Fruit fly (Drosophila melanogaster): ENCODE data around the gene snf.

Gene snf

dm6 chrX:5349899-5350575 lies 41.0 kb downstream of the snf start (continued):
- no peak for TF ChIP-seq pita (GFP tag; optimal IDR thresholded peaks at IDR 0.05)
- TF ChIP-seq Dip3 (GFP tag; optimal IDR thresholded peaks at IDR 0.05) = no peak
- TF ChIP-seq ttk (GFP tag; IDR thresholded peaks at IDR 0.05) = 0 out of 2 replicates have a peak, but pooled peaks have one; percentile 28
- no peak for TF ChIP-seq Hr39 (optimal IDR thresholded peaks at IDR 0.05)
- peak in 1 of 2 experiments; percentile 52 for TF ChIP-seq bsh (GFP tag; optimal IDR thresholded peaks at IDR 0.05)
- no peak for TF ChIP-seq CG8290 (GFP tag; optimal IDR thresholded peaks at IDR 0.05)
- peak in 1 of 2 experiments; percentile 55 for TF ChIP-seq CG8290 (tag; optimal IDR thresholded peaks at IDR 0.05)
- no peak for TF ChIP-seq CG34376 (GFP tag; optimal IDR thresholded peaks at IDR 0.05)
- TF ChIP-seq jing (GFP tag; optimal IDR thresholded peaks at IDR 0.05) = no peak
- no peak for TF ChIP-seq pan (optimal IDR thresholded peaks at IDR 0.05)
- no peak for TF ChIP-seq pan (GFP tag; optimal IDR thresholded peaks at IDR 0.05 in 1 of 2, IDR thresholded peaks at IDR 0.05 in 1 of 2)
- no peak for TF ChIP-seq CG7745 (tag; optimal IDR thresholded peaks at IDR 0.05)
- TF ChIP-seq lmd (GFP tag; IDR thresholded peaks at IDR 0.05) = peak; percentile 48
- no peak for TF ChIP-seq Deaf1 (tag; optimal IDR thresholded peaks at IDR 0.05)
- no peak for TF ChIP-seq esg (GFP tag; conservative IDR thresholded peaks at IDR 0.05)
- peak in 1 of 2 experiments; percentile 76 for TF ChIP-seq Dfd (GFP tag; optimal IDR thresholded peaks at IDR 0.05)
- no peak for TF ChIP-seq CG15479 (GFP tag; optimal IDR thresholded peaks at IDR 0.05)
- TF ChIP-seq sisA (GFP tag; IDR thresholded peaks at IDR 0.05) = peak; percentile 63
- TF ChIP-seq lab (GFP tag; optimal IDR thresholded peaks at IDR 0.05) = peak; percentile 23
- TF ChIP-seq NC2β (GFP tag; optimal IDR thresholded peaks at IDR 0.05) = no peak
- TF ChIP-seq Nf-YC (tag; optimal IDR thresholded peaks at IDR 0.05) = no peak
- TF ChIP-seq CG18764 (GFP tag; optimal IDR thresholded peaks at IDR 0.05) = no peak
- no peak for TF ChIP-seq slou (GFP tag; optimal IDR thresholded peaks at IDR 0.05)
- 0 out of 3 replicates have a peak, but pooled peaks have one; percentile 29 for TF ChIP-seq ken (GFP tag; IDR thresholded peaks at IDR 0.05)
- 0 out of 2 replicates have a peak, but pooled peaks have one; percentile 24 for TF ChIP-seq Gsc (GFP tag; IDR thresholded peaks at IDR 0.05)
- no peak for TF ChIP-seq vfl (GFP tag; optimal IDR thresholded peaks at IDR 0.05)
- TF ChIP-seq Ssrp (tag; optimal IDR thresholded peaks at IDR 0.05) = no peak
- 0 out of 3 replicates have a peak, but pooled peaks have one; percentile 46 for TF ChIP-seq CG11456 (GFP tag; IDR thresholded peaks at IDR 0.05)
- peak; percentile 40 for TF ChIP-seq ssp (GFP tag; IDR thresholded peaks at IDR 0.05)
- TF ChIP-seq CG13287 (GFP tag; IDR thresholded peaks at IDR 0.05; ENCODE audit: partially characterized antibody) = no peak
- no peak for TF ChIP-seq Taf1 (GFP tag; IDR thresholded peaks at IDR 0.05)
- peak; percentile 38 for TF ChIP-seq CG2678 (tag; optimal IDR thresholded peaks at IDR 0.05)
- TF ChIP-seq Pdp1 (GFP tag; optimal IDR thresholded peaks at IDR 0.05) = no peak
- TF ChIP-seq CG12071 (GFP tag; optimal IDR thresholded peaks at IDR 0.05) = no peak
- no peak for TF ChIP-seq CG10147 (GFP tag; optimal IDR thresholded peaks at IDR 0.05)
- no peak for TF ChIP-seq bcd (GFP tag; optimal IDR thresholded peaks at IDR 0.05)
- TF ChIP-seq CG10979 (tag; optimal IDR thresholded peaks at IDR 0.05) = peak; percentile 17
- TF ChIP-seq CG17829 (tag; optimal IDR thresholded peaks at IDR 0.05) = no peak
- no peak for TF ChIP-seq Oaz (GFP tag; IDR thresholded peaks at IDR 0.05)
- TF ChIP-seq Gug (GFP tag; IDR thresholded peaks at IDR 0.05) = peak; percentile 41; the same call in 1 of the 4 replicates

- TF ChIP-seq CG16863 (GFP tag; optimal IDR thresholded peaks at IDR 0.05) (no peak), CG15696 (tag; optimal IDR thresholded peaks at IDR 0.05) (no peak), so (GFP tag; IDR thresholded peaks at IDR 0.05) (no peak), lab (GFP tag; optimal IDR thresholded peaks at IDR 0.05) (peak; percentile 22), Xbp1 (GFP tag; optimal IDR thresholded peaks at IDR 0.05) (peak; percentile 10), dmrt99B (tag; optimal IDR thresholded peaks at IDR 0.05) (peak; percentile 43), salm (tag; optimal IDR thresholded peaks at IDR 0.05) (no peak), row (GFP tag; IDR thresholded peaks at IDR 0.05) (peak; percentile 57; the same call in 2 of the 3 replicates), CG8944 (GFP tag; optimal IDR thresholded peaks at IDR 0.05) (no peak), CG14965 (GFP tag; optimal IDR thresholded peaks at IDR 0.05; ENCODE audit: borderline replicate concordance) (no peak), vnd (GFP tag; IDR thresholded peaks at IDR 0.05; ENCODE audit: partially characterized antibody) (no peak), CG14710 (tag; optimal IDR thresholded peaks at IDR 0.05) (no peak), Sry-δ (GFP tag; optimal IDR thresholded peaks at IDR 0.05) (no peak), Max (GFP tag; optimal IDR thresholded peaks at IDR 0.05) (no peak)
Observed at dm6 chrX:5357035-5357434, 48.0 kb downstream of the snf start.

Measured in whole organism, embryonic.